Worm (Caenorhabditis elegans): ENCODE data around the gene sulp-8.

- TF ChIP-seq lir-3 (tag; optimal IDR thresholded peaks at IDR 0.05): no peak
- TF ChIP-seq fkh-10 (GFP tag; optimal IDR thresholded peaks at IDR 0.05): no peak
- no peak for TF ChIP-seq unc-62 (GFP tag; optimal IDR thresholded peaks at IDR 0.05 in 1 of 2)
- no peak for TF ChIP-seq unc-62 (tag; optimal IDR thresholded peaks at IDR 0.05)
- TF ChIP-seq jun-1 (tag; optimal IDR thresholded peaks at IDR 0.05): no peak
- no peak for TF ChIP-seq cey-2 (tag; optimal IDR thresholded peaks at IDR 0.05; ENCODE audit: borderline replicate concordance, insufficient read depth)
- TF ChIP-seq nhr-25 (tag; optimal IDR thresholded peaks at IDR 0.05; ENCODE audit: borderline replicate concordance, insufficient read depth): no peak
- TF ChIP-seq nhr-10 (tag; optimal IDR thresholded peaks at IDR 0.05): no peak
- no peak for TF ChIP-seq ces-1 (GFP tag; optimal IDR thresholded peaks at IDR 0.05)
Observed at ce11 chrV:9630944-9631343, 42.5 kb downstream of the sulp-8 start, which contains the start of gene T06E4.5.
